Worm (Caenorhabditis elegans): ENCODE data around the gene cdc-14.

DNA sequence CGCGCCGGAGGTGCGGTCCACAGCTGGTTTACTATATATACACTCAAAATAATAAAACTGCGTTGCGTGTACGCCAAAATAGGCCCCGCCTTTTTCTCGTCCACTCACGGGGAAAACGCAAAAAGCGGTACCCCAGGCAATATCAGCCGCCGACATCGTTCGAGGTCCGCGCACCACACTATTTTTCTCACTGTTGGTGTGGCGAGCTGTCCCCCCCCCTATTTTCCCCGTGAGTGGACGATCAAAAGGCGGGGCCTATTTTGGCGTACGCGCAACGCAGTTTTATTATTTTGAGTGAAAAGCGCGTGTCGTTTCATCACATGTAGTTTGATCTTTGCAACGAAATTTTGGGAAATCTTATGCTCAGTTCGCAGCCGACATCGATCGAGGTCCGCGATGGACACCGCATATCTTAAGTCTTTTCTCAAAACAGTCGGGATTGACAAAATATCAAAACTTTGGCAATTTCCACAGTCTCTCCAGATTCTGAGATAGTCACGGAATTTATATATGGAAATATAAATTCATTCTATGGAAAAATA lies 28.1 kb downstream of the cdc-14 start:
- TF ChIP-seq ceh-82 (tag; optimal IDR thresholded peaks at IDR 0.05) (no peak), lsy-2 (tag; optimal IDR thresholded peaks at IDR 0.05) (no peak), ztf-1 (GFP tag; conservative IDR thresholded peaks at IDR 0.05) (no peak), blmp-1 (tag; optimal IDR thresholded peaks at IDR 0.05; ENCODE audit: insufficient read depth) (no peak), lin-13 (GFP tag; optimal IDR thresholded peaks at IDR 0.05) (no peak), F13H6.1 (tag; optimal IDR thresholded peaks at IDR 0.05) (no peak), unc-62 (GFP tag; optimal IDR thresholded peaks at IDR 0.05) (no peak), egl-27 (tag; optimal IDR thresholded peaks at IDR 0.05) (no peak), nhr-12 (tag; optimal IDR thresholded peaks at IDR 0.05) (no peak), R02D3.7 (tag; optimal IDR thresholded peaks at IDR 0.05) (no peak), ama-1 (optimal IDR thresholded peaks at IDR 0.05) (no peak), aly-2 (tag; optimal IDR thresholded peaks at IDR 0.05) (no peak), nhr-23 (tag; optimal IDR thresholded peaks at IDR 0.05) (no peak)

Measured in whole organism, L2 larva.